Fruit fly (Drosophila melanogaster) whole organism, embryonic: Measurements from ENCODE around the gene Trs23.

Source experiments
- Atf3 ChIP-seq: fragments of 200-800 bp; sonication (Bioruptor generic); optimal IDR thresholded peaks from 3 replicates; lab custom pipeline; 2016; ENCODE audit warnings: missing biosample characterization, missing genetic modification characterization
- Bdp1 ChIP-seq: fragments of 200-800 bp; sonication (Bioruptor generic); optimal IDR thresholded peaks from 3 replicates; lab custom pipeline; 2016; ENCODE audit warnings: missing biosample characterization, missing genetic modification characterization
- Bteb2 ChIP-seq: fragments of 200-800 bp; sonication (Bioruptor generic); optimal IDR thresholded peaks from 2 replicates; lab custom pipeline; 2016; ENCODE audit warnings: missing biosample characterization, missing genetic modification characterization
- C15 ChIP-seq: fragments of 200-800 bp; sonication (Bioruptor generic); IDR thresholded peaks from 3 replicates; pipeline ENCODE4 v1.3.6; 2022; ENCODE audit warnings: missing biosample characterization, missing genetic modification characterization
- CG12219 ChIP-seq: fragments of 200-800 bp; sonication (Bioruptor generic); optimal IDR thresholded peaks from 3 replicates; lab custom pipeline; 2018; ENCODE audit warnings: missing biosample characterization, mild to moderate bottlenecking, missing genetic modification characterization
- CG1233 ChIP-seq: fragments of 200-800 bp; sonication (Bioruptor generic); optimal IDR thresholded peaks from 4 replicates; lab custom pipeline; 2018; ENCODE audit warnings: missing biosample characterization, mild to moderate bottlenecking, missing genetic modification characterization
- CG13123 ChIP-seq: fragments of 200-800 bp; sonication (Bioruptor generic); optimal IDR thresholded peaks from 2 replicates; lab custom pipeline; 2016; ENCODE audit warnings: missing biosample characterization, missing genetic modification characterization
- CG15011 ChIP-seq: fragments of 200-800 bp; sonication (Bioruptor generic); optimal IDR thresholded peaks from 3 replicates; lab custom pipeline; 2018; ENCODE audit warnings: missing biosample characterization, mild to moderate bottlenecking, missing genetic modification characterization
- CG1603 ChIP-seq: fragments of 200-800 bp; sonication (Bioruptor generic); optimal IDR thresholded peaks from 2 replicates; lab custom pipeline; 2019; ENCODE audit warnings: missing biosample characterization, mild to moderate bottlenecking, missing genetic modification characterization, moderate library complexity
- CG16813 ChIP-seq: fragments of 200-800 bp; sonication (Bioruptor generic); IDR thresholded peaks from 3 replicates; pipeline ENCODE4 v1.3.6; 2022; ENCODE audit warnings: missing biosample characterization, missing genetic modification characterization; ENCODE audit not compliant: partially characterized antibody
- CG17829 ChIP-seq: fragments of 200-800 bp; optimal IDR thresholded peaks from 2 replicates; lab custom pipeline; 2019; ENCODE audit warnings: missing biosample characterization, mild to moderate bottlenecking, missing genetic modification characterization, moderate library complexity
- CG1792 ChIP-seq: fragments of 200-800 bp; sonication (Bioruptor generic); optimal IDR thresholded peaks from 2 replicates; lab custom pipeline; 2016; ENCODE audit warnings: missing biosample characterization, missing genetic modification characterization
- CG2875 ChIP-seq: fragments of 200-800 bp; sonication (Bioruptor generic); optimal IDR thresholded peaks from 2 replicates; lab custom pipeline; 2017; ENCODE audit warnings: missing biosample characterization, mild to moderate bottlenecking, missing genetic modification characterization, missing genetic modification reagents
- CG30403 ChIP-seq: fragments of 200-800 bp; sonication (Bioruptor generic); optimal IDR thresholded peaks from 3 replicates; lab custom pipeline; 2016; ENCODE audit warnings: missing biosample characterization, missing genetic modification characterization
- CG43689 ChIP-seq: fragments of 200-800 bp; sonication (Bioruptor generic); IDR thresholded peaks from 2 replicates; pipeline ENCODE4 v1.3.6; 2022; ENCODE audit warnings: missing biosample characterization, missing genetic modification characterization
- CG6683 ChIP-seq: fragments of 200-800 bp; sonication (Bioruptor generic); optimal IDR thresholded peaks from 2 replicates; lab custom pipeline; 2017; ENCODE audit warnings: missing biosample characterization, mild to moderate bottlenecking, missing genetic modification characterization, missing genetic modification reagents
- CG7271 ChIP-seq: fragments of 200-800 bp; sonication (Bioruptor generic); optimal IDR thresholded peaks from 2 replicates; lab custom pipeline; 2018; ENCODE audit warnings: missing biosample characterization, mild to moderate bottlenecking, missing genetic modification characterization, moderate library complexity
- CG7987 ChIP-seq: fragments of 200-800 bp; sonication (Bioruptor generic); optimal IDR thresholded peaks from 2 replicates; lab custom pipeline; 2018; ENCODE audit warnings: missing biosample characterization, mild to moderate bottlenecking, missing genetic modification characterization, moderate library complexity
- CG9437 ChIP-seq: fragments of 200-800 bp; sonication (Bioruptor generic); optimal IDR thresholded peaks from 2 replicates; lab custom pipeline; 2018; ENCODE audit warnings: missing biosample characterization, mild to moderate bottlenecking, missing genetic modification characterization
- CG9609 ChIP-seq: fragments of 200-800 bp; sonication (Bioruptor generic); optimal IDR thresholded peaks from 3 replicates; lab custom pipeline; 2016; ENCODE audit warnings: missing biosample characterization, missing genetic modification characterization
- D ChIP-seq, 2 experiments: fragments of 200-800 bp in 1 of 2; fragments of >200 bp in 1 of 2; sonication (Bioruptor generic) in 1 of 2; optimal IDR thresholded peaks; 2 replicates in 1 of 2; 3 replicates in 1 of 2; lab custom pipeline; 2017; ENCODE audit warnings: mild to moderate bottlenecking in 1 of 2, missing biosample characterization in 1 of 2, missing genetic modification characterization in 1 of 2, missing genetic modification reagents in 1 of 2
- D19B ChIP-seq: fragments of 200-800 bp; sonication (Bioruptor generic); optimal IDR thresholded peaks from 2 replicates; lab custom pipeline; 2017; ENCODE audit warnings: missing biosample characterization, mild to moderate bottlenecking, missing genetic modification characterization
- Dll ChIP-seq: fragments of 200-800 bp; sonication (Bioruptor generic); IDR thresholded peaks from 4 replicates; pipeline ENCODE4 v1.3.6; 2022; ENCODE audit warnings: missing biosample characterization, missing genetic modification characterization; ENCODE audit not compliant: partially characterized antibody
- Eip74EF ChIP-seq, 2 experiments: fragments of 200-800 bp in 1 of 2; fragments of >200 bp in 1 of 2; sonication (Bioruptor generic) in 1 of 2; optimal IDR thresholded peaks; 2 replicates each; lab custom pipeline; 2017 to 2019; ENCODE audit warnings: missing biosample characterization in 2 of 2, missing genetic modification characterization in 2 of 2, mild to moderate bottlenecking in 1 of 2, moderate library complexity in 1 of 2
- HHEX ChIP-seq: fragments of 200-800 bp; sonication (Bioruptor generic); optimal IDR thresholded peaks from 3 replicates; lab custom pipeline; 2017; ENCODE audit warnings: missing biosample characterization, mild to moderate bottlenecking, missing genetic modification characterization, missing genetic modification reagents
- Lim3 ChIP-seq: fragments of 200-800 bp; sonication (Bioruptor generic); IDR thresholded peaks from 2 replicates; pipeline ENCODE4 v1.3.6; 2022; ENCODE audit warnings: missing biosample characterization, missing genetic modification characterization
- Myb ChIP-seq: fragments of 200-800 bp; sonication (Bioruptor generic); optimal IDR thresholded peaks from 2 replicates; lab custom pipeline; 2016; ENCODE audit warnings: missing biosample characterization, missing genetic modification characterization
- Opbp ChIP-seq: fragments of 200-800 bp; sonication (Bioruptor generic); IDR thresholded peaks from 3 replicates; pipeline ENCODE4 v1.3.6; 2022; ENCODE audit warnings: missing biosample characterization, missing genetic modification characterization; ENCODE audit not compliant: partially characterized antibody
- Xbp1 ChIP-seq: fragments of 200-800 bp; sonication (Bioruptor generic); optimal IDR thresholded peaks from 3 replicates; lab custom pipeline; 2016; ENCODE audit warnings: missing biosample characterization, mild to moderate bottlenecking, missing genetic modification characterization
- amos ChIP-seq: fragments of 200-800 bp; sonication (Bioruptor generic); IDR thresholded peaks from 2 replicates; pipeline ENCODE4 v1.3.6; 2022; ENCODE audit warnings: missing biosample characterization, missing genetic modification characterization; ENCODE audit not compliant: partially characterized antibody
- ap ChIP-seq: fragments of 200-800 bp; sonication (Bioruptor generic); IDR thresholded peaks from 2 replicates; pipeline ENCODE4 v1.3.6; 2022; ENCODE audit warnings: missing biosample characterization, missing genetic modification characterization
- chm ChIP-seq: fragments of 200-800 bp; sonication (Bioruptor generic); IDR thresholded peaks from 2 replicates; pipeline ENCODE4 v1.3.6; 2022; ENCODE audit warnings: missing biosample characterization, missing genetic modification characterization
- ci ChIP-seq: fragments of 200-800 bp; sonication (Bioruptor generic); IDR thresholded peaks from 3 replicates; pipeline ENCODE4 v1.3.6; 2022; ENCODE audit warnings: missing biosample characterization, missing genetic modification characterization
- dan ChIP-seq: fragments of 200-800 bp; sonication (Bioruptor generic); IDR thresholded peaks from 2 replicates; pipeline ENCODE4 v1.3.6; 2022; ENCODE audit warnings: missing biosample characterization, missing genetic modification characterization
- dmrt99B ChIP-seq: fragments of 200-800 bp; sonication (Bioruptor generic); optimal IDR thresholded peaks from 2 replicates; lab custom pipeline; 2018; ENCODE audit warnings: missing biosample characterization, mild to moderate bottlenecking, missing genetic modification characterization, moderate library complexity
- ewg ChIP-seq: fragments of 200-800 bp; sonication (Bioruptor generic); optimal IDR thresholded peaks from 3 replicates; lab custom pipeline; 2017; ENCODE audit warnings: mild to moderate bottlenecking, missing biosample characterization, missing genetic modification reagents, missing genetic modification characterization
- ftz-f1 ChIP-seq: fragments of 200-800 bp; sonication (Bioruptor generic); optimal IDR thresholded peaks from 2 replicates; lab custom pipeline; 2016; ENCODE audit warnings: missing biosample characterization, missing genetic modification characterization
- gce ChIP-seq: fragments of 200-800 bp; sonication (Bioruptor generic); IDR thresholded peaks from 3 replicates; pipeline ENCODE4 v1.3.6; 2022; ENCODE audit warnings: missing biosample characterization, missing genetic modification characterization
- gsb-n ChIP-seq: fragments of 200-800 bp; sonication (Bioruptor generic); optimal IDR thresholded peaks from 3 replicates; lab custom pipeline; 2018; ENCODE audit warnings: missing biosample characterization, mild to moderate bottlenecking, missing genetic modification characterization
- hb ChIP-seq: fragments of 200-800 bp; sonication (Bioruptor generic); IDR thresholded peaks from 3 replicates; pipeline ENCODE4 v1.3.6; 2022; ENCODE audit warnings: missing biosample characterization, missing genetic modification characterization; ENCODE audit not compliant: partially characterized antibody
- nau ChIP-seq: fragments of 200-800 bp; sonication (Bioruptor generic); optimal IDR thresholded peaks from 3 replicates; lab custom pipeline; 2017; ENCODE audit warnings: missing biosample characterization, mild to moderate bottlenecking, missing genetic modification characterization, missing genetic modification reagents
- row ChIP-seq: fragments of 200-800 bp; sonication (Bioruptor generic); IDR thresholded peaks from 3 replicates; pipeline ENCODE4 v1.3.6; 2022; ENCODE audit warnings: missing biosample characterization, missing genetic modification characterization
- scrt ChIP-seq: fragments of 200-800 bp; sonication (Bioruptor generic); optimal IDR thresholded peaks from 2 replicates; lab custom pipeline; 2018; ENCODE audit warnings: missing biosample characterization, mild to moderate bottlenecking, missing genetic modification characterization, moderate library complexity
- shn ChIP-seq: fragments of 200-800 bp; sonication (Bioruptor generic); optimal IDR thresholded peaks from 3 replicates; lab custom pipeline; 2016; ENCODE audit warnings: missing biosample characterization, missing genetic modification characterization
- sisA ChIP-seq: fragments of 200-800 bp; sonication (Bioruptor generic); IDR thresholded peaks from 2 replicates; pipeline ENCODE4 v1.3.6; 2022; ENCODE audit warnings: missing biosample characterization, missing genetic modification characterization
- sna ChIP-seq: fragments of 200-800 bp; sonication (Bioruptor generic); IDR thresholded peaks from 2 replicates; pipeline ENCODE4 v1.3.6; 2022; ENCODE audit warnings: missing biosample characterization, missing genetic modification characterization; ENCODE audit not compliant: partially characterized antibody
- sqz ChIP-seq: fragments of 200-800 bp; sonication (Bioruptor generic); optimal IDR thresholded peaks from 3 replicates; lab custom pipeline; 2018; ENCODE audit warnings: missing biosample characterization, mild to moderate bottlenecking, missing genetic modification characterization
- tin ChIP-seq: fragments of 200-800 bp; sonication (Bioruptor generic); optimal IDR thresholded peaks from 3 replicates; lab custom pipeline; 2016; ENCODE audit warnings: missing biosample characterization, missing genetic modification characterization

Trs23 gene

dm6 chr2L:8692426-8693180 lies 6.6 kb downstream of the Trs23 start (continued):
- no peak for TF ChIP-seq CG12219 (GFP tag; lab: Kevin White, UChicago)
- TF ChIP-seq CG16813 (GFP tag; lab: Robert Waterston, UW) = no peak
- TF ChIP-seq CG1603 (tag; lab: Kevin White, UChicago) = no peak
- no peak for TF ChIP-seq CG43689 (GFP tag; lab: Robert Waterston, UW)
- TF ChIP-seq ci (GFP tag; lab: Robert Waterston, UW) = peak; percentile 18; the same call in 1 of the 3 replicates
- TF ChIP-seq HHEX = peak; percentile 29
- TF ChIP-seq dan (GFP tag; lab: Robert Waterston, UW) = no peak
- no peak for TF ChIP-seq scrt (GFP tag; lab: Kevin White, UChicago)
- no peak for TF ChIP-seq ewg (GFP tag; lab: Kevin White, UChicago)
- TF ChIP-seq ap (GFP tag; lab: Robert Waterston, UW) = no peak
- no peak for TF ChIP-seq sna
- TF ChIP-seq CG17829 = no peak
- no peak for TF ChIP-seq Lim3 (GFP tag; lab: Robert Waterston, UW)
- TF ChIP-seq CG15011 = no peak
- peak; percentile 40 for TF ChIP-seq CG7987 (GFP tag; lab: Kevin White, UChicago)
- TF ChIP-seq CG1233 (GFP tag; lab: Kevin White, UChicago) = peak; percentile 11
- TF ChIP-seq D (optimal IDR thresholded peaks at IDR 0.05; lab: Kevin White, UChicago) = no peak
- TF ChIP-seq D (GFP tag; optimal IDR thresholded peaks at IDR 0.05; lab: Kevin White, UChicago) = no peak
- TF ChIP-seq shn = peak; percentile 13
- no peak for TF ChIP-seq sisA (GFP tag; lab: Robert Waterston, UW)
- no peak for TF ChIP-seq ftz-f1 (GFP tag; lab: Kevin White, UChicago)
- no peak for TF ChIP-seq Eip74EF (GFP tag; optimal IDR thresholded peaks at IDR 0.05; lab: Kevin White, UChicago)
- TF ChIP-seq hb = no peak
- peak; percentile 30 for TF ChIP-seq Myb
- TF ChIP-seq tin (GFP tag; lab: Kevin White, UChicago) = no peak
- no peak for TF ChIP-seq gsb-n (tag; lab: Kevin White, UChicago)
- TF ChIP-seq Xbp1 = no peak
- TF ChIP-seq C15 (GFP tag; lab: Robert Waterston, UW) = no peak
- no peak for TF ChIP-seq nau (GFP tag; lab: Kevin White, UChicago)
- no peak for TF ChIP-seq CG30403 (GFP tag; lab: Kevin White, UChicago)
- no peak for TF ChIP-seq Atf3 (GFP tag; lab: Kevin White, UChicago)
- TF ChIP-seq CG9437 (GFP tag; lab: Kevin White, UChicago) = no peak
- TF ChIP-seq D19B (GFP tag; lab: Kevin White, UChicago) = no peak
- TF ChIP-seq Bteb2 (GFP tag; lab: Kevin White, UChicago) = no peak
- TF ChIP-seq gce (GFP tag; lab: Robert Waterston, UW) = no peak
- TF ChIP-seq CG2875 = no peak
- TF ChIP-seq CG7271 (tag; lab: Kevin White, UChicago) = no peak
- TF ChIP-seq Bdp1 = no peak
- TF ChIP-seq sqz (GFP tag; lab: Kevin White, UChicago) = no peak
- TF ChIP-seq CG13123 = no peak
- no peak for TF ChIP-seq CG1792
- TF ChIP-seq Opbp (GFP tag; lab: Robert Waterston, UW) = no peak
- TF ChIP-seq CG6683 (GFP tag; lab: Kevin White, UChicago) = no peak
- TF ChIP-seq row (GFP tag; lab: Robert Waterston, UW) = peak; percentile 46; the same call in 2 of the 3 replicates
- TF ChIP-seq dmrt99B (tag; lab: Kevin White, UChicago) = peak; percentile 25
- no peak for TF ChIP-seq amos (GFP tag; lab: Robert Waterston, UW)
- TF ChIP-seq CG9609 = peak; percentile 17
- no peak for TF ChIP-seq Dll (GFP tag; lab: Robert Waterston, UW)
- TF ChIP-seq chm (GFP tag; lab: Robert Waterston, UW) = no peak
